Worm (Caenorhabditis elegans) whole organism, L4/young adult: Measurements from ENCODE around the gene T28B11.1.

Experiments
- W03F9.2 ChIP-seq: fragments of 150-350 bp; optimal IDR thresholded peaks from 2 replicates; lab custom pipeline; 2014; ENCODE audit warnings: missing biosample characterization, missing genetic modification characterization
- dao-5 ChIP-seq: sonication (generic microtip); optimal IDR thresholded peaks from 2 replicates; lab custom pipeline; 2016; ENCODE audit warnings: missing genotype, missing genetic modification characterization, moderate library complexity, missing compliant biosample characterization
- him-1 ChIP-seq: sonication (generic microtip); optimal IDR thresholded peaks from 2 replicates; lab custom pipeline; 2016; ENCODE audit warnings: missing genotype, missing genetic modification reagents, missing genetic modification characterization, missing compliant biosample characterization

ce11 chrV:10741357-10741756 lies 9.1 kb upstream of the T28B11.1 start, which contains the start of gene ZC302.3:
- TF ChIP-seq him-1 (tag; lab: Kevin White, UChicago) (no peak), W03F9.2 (tag; lab: Kevin White, UChicago) (no peak), dao-5 (no peak)
